Worm (Caenorhabditis elegans) whole organism, L3 larva: ENCODE results near the gene srlf-16.

Experiments used
- ZK546.5 ChIP-seq: sonication (generic microtip); optimal IDR thresholded peaks from 2 replicates; lab custom pipeline; 2017; ENCODE audit warnings: missing biosample characterization, missing genetic modification characterization
- aly-2 ChIP-seq: fragments of 150-350 bp; optimal IDR thresholded peaks from 2 replicates; lab custom pipeline; 2014; ENCODE audit warnings: missing biosample characterization, missing genetic modification characterization
- ama-1 ChIP-seq: fragments of 150-350 bp; optimal IDR thresholded peaks from 2 replicates; lab custom pipeline; 2018
- ceh-16 ChIP-seq: sonication (generic microtip); optimal IDR thresholded peaks from 2 replicates; lab custom pipeline; 2017; ENCODE audit warnings: missing biosample characterization, missing genetic modification characterization
- ceh-82 ChIP-seq: fragments of 150-350 bp; optimal IDR thresholded peaks from 2 replicates; lab custom pipeline; 2014; ENCODE audit warnings: missing biosample characterization, missing genetic modification characterization
- ceh-9 ChIP-seq: sonication (generic microtip); optimal IDR thresholded peaks from 2 replicates; lab custom pipeline; 2018; ENCODE audit warnings: missing biosample characterization, missing genetic modification characterization
- daf-12 ChIP-seq: fragments of 150-350 bp; optimal IDR thresholded peaks from 2 replicates; lab custom pipeline; 2014; ENCODE audit warnings: missing biosample characterization, missing genetic modification reagents, missing genetic modification characterization
- egl-27 ChIP-seq: sonication (generic microtip); optimal IDR thresholded peaks from 4 replicates; lab custom pipeline; 2017; ENCODE audit warnings: missing biosample characterization, missing genetic modification reagents, missing genetic modification characterization
- egl-5 ChIP-seq: fragments of 150-350 bp; optimal IDR thresholded peaks from 2 replicates; lab custom pipeline; 2017; ENCODE audit warnings: missing biosample characterization, missing genetic modification reagents, missing genetic modification characterization, inconsistent platforms
- elt-1 ChIP-seq: fragments of 150-350 bp; optimal IDR thresholded peaks from 2 replicates; lab custom pipeline; 2014; ENCODE audit warnings: missing biosample characterization, missing genetic modification characterization
- elt-2 ChIP-seq: sonication (generic microtip); optimal IDR thresholded peaks from 2 replicates; lab custom pipeline; 2016; ENCODE audit warnings: missing genetic modification reagents, mild to moderate bottlenecking, missing genetic modification characterization, missing compliant biosample characterization
- elt-3 ChIP-seq, 3 experiments: fragments of 150-350 bp in 1 of 3; sonication (generic microtip) in 2 of 3; optimal IDR thresholded peaks; 2 replicates in 2 of 3; 4 replicates in 1 of 3; lab custom pipeline; 2014 to 2017; ENCODE audit warnings: missing biosample characterization in 3 of 3, missing genetic modification characterization in 3 of 3
- eor-1 ChIP-seq, 2 experiments: fragments of 150-350 bp; optimal IDR thresholded peaks; 2 replicates each; lab custom pipeline; 2014 to 2018; ENCODE audit warnings: missing biosample characterization in 2 of 2, missing genetic modification characterization in 2 of 2
- fkh-10 ChIP-seq: sonication (generic microtip); optimal IDR thresholded peaks from 2 replicates; lab custom pipeline; 2017; ENCODE audit warnings: missing biosample characterization, missing genetic modification reagents, missing genetic modification characterization
- fkh-2 ChIP-seq: fragments of 150-350 bp; optimal IDR thresholded peaks from 2 replicates; lab custom pipeline; 2014; ENCODE audit warnings: missing biosample characterization, missing genetic modification reagents, missing genetic modification characterization
- fos-1 ChIP-seq: fragments of 150-350 bp; optimal IDR thresholded peaks from 2 replicates; lab custom pipeline; 2014; ENCODE audit warnings: missing biosample characterization, missing genetic modification characterization
- hmg-11 ChIP-seq: sonication (generic microtip); optimal IDR thresholded peaks from 2 replicates; lab custom pipeline; 2016; ENCODE audit warnings: missing genetic modification characterization, missing compliant biosample characterization
- lin-15B ChIP-seq: fragments of 150-350 bp; optimal IDR thresholded peaks from 2 replicates; lab custom pipeline; 2014; ENCODE audit warnings: missing biosample characterization, missing genetic modification characterization
- lsy-12 ChIP-seq: sonication (generic microtip); optimal IDR thresholded peaks from 2 replicates; lab custom pipeline; 2016; ENCODE audit warnings: mild to moderate bottlenecking, missing genetic modification characterization, missing compliant biosample characterization
- mdl-1 ChIP-seq: fragments of 150-350 bp; optimal IDR thresholded peaks from 2 replicates; lab custom pipeline; 2014; ENCODE audit warnings: missing biosample characterization, missing genetic modification characterization
- mml-1 ChIP-seq: fragments of 150-350 bp; sonication (generic microtip); optimal IDR thresholded peaks from 3 replicates; lab custom pipeline; 2014; ENCODE audit warnings: missing biosample characterization, missing genetic modification characterization
- nfya-1 ChIP-seq: sonication (generic microtip); optimal IDR thresholded peaks from 2 replicates; lab custom pipeline; 2017; ENCODE audit warnings: missing genetic modification characterization, mild to moderate bottlenecking, missing compliant biosample characterization, antibody characterized with exemption, moderate library complexity; ENCODE audit not compliant: insufficient read depth
- nhr-11 ChIP-seq: fragments of 150-350 bp; optimal IDR thresholded peaks from 2 replicates; lab custom pipeline; 2014; ENCODE audit warnings: missing biosample characterization, missing genetic modification characterization
- nhr-12 ChIP-seq: fragments of 150-350 bp; optimal IDR thresholded peaks from 2 replicates; lab custom pipeline; 2014; ENCODE audit warnings: missing biosample characterization, missing genetic modification characterization
- nhr-23 ChIP-seq: fragments of 150-350 bp; optimal IDR thresholded peaks from 2 replicates; lab custom pipeline; 2014; ENCODE audit warnings: missing biosample characterization, missing genetic modification reagents, missing genetic modification characterization
- nhr-237 ChIP-seq: fragments of 150-350 bp; optimal IDR thresholded peaks from 2 replicates; lab custom pipeline; 2014; ENCODE audit warnings: missing biosample characterization, missing genetic modification characterization
- nhr-25 ChIP-seq: sonication (generic microtip); optimal IDR thresholded peaks from 2 replicates; lab custom pipeline; 2017; ENCODE audit warnings: missing biosample characterization, missing genetic modification characterization
- nhr-28 ChIP-seq: fragments of 150-350 bp; optimal IDR thresholded peaks from 2 replicates; lab custom pipeline; 2014; ENCODE audit warnings: missing biosample characterization, missing genetic modification characterization
- nhr-43 ChIP-seq: sonication (generic microtip); optimal IDR thresholded peaks from 2 replicates; lab custom pipeline; 2016; ENCODE audit warnings: mild to moderate bottlenecking, missing genetic modification characterization, missing compliant biosample characterization; ENCODE audit not compliant: poor library complexity, severe bottlenecking
- nhr-67 ChIP-seq: fragments of 150-350 bp; optimal IDR thresholded peaks from 2 replicates; lab custom pipeline; 2014; ENCODE audit warnings: missing biosample characterization, missing genetic modification characterization
- nhr-77 ChIP-seq: fragments of 150-350 bp; optimal IDR thresholded peaks from 2 replicates; lab custom pipeline; 2014; ENCODE audit warnings: missing biosample characterization, missing genetic modification characterization
- pha-4 ChIP-seq: fragments of 150-350 bp; optimal IDR thresholded peaks from 2 replicates; lab custom pipeline; 2014; ENCODE audit warnings: missing biosample characterization, missing genetic modification reagents, missing genetic modification characterization
- sea-2 ChIP-seq: fragments of 150-350 bp; sonication (generic microtip); optimal IDR thresholded peaks from 4 replicates; lab custom pipeline; 2014; ENCODE audit warnings: missing biosample characterization, missing genetic modification reagents, missing genetic modification characterization
- snpc-4 ChIP-seq: fragments of 150-350 bp; optimal IDR thresholded peaks from 2 replicates; lab custom pipeline; 2014; ENCODE audit warnings: missing biosample characterization, missing genetic modification characterization
- unc-39 ChIP-seq: sonication (generic microtip); optimal IDR thresholded peaks from 4 replicates; lab custom pipeline; 2017; ENCODE audit warnings: missing biosample characterization, missing genetic modification characterization
- unc-62 ChIP-seq: fragments of 150-350 bp; sonication (generic microtip); optimal IDR thresholded peaks from 4 replicates; lab custom pipeline; 2014; ENCODE audit warnings: missing biosample characterization, missing genetic modification reagents, missing genetic modification characterization
- zag-1 ChIP-seq: fragments of 150-350 bp; optimal IDR thresholded peaks from 2 replicates; lab custom pipeline; 2014; ENCODE audit warnings: missing biosample characterization, missing genetic modification characterization
- ztf-4 ChIP-seq: fragments of 150-350 bp; optimal IDR thresholded peaks from 2 replicates; lab custom pipeline; 2014; ENCODE audit warnings: missing biosample characterization, missing genetic modification characterization

srlf-16 gene

DNA sequence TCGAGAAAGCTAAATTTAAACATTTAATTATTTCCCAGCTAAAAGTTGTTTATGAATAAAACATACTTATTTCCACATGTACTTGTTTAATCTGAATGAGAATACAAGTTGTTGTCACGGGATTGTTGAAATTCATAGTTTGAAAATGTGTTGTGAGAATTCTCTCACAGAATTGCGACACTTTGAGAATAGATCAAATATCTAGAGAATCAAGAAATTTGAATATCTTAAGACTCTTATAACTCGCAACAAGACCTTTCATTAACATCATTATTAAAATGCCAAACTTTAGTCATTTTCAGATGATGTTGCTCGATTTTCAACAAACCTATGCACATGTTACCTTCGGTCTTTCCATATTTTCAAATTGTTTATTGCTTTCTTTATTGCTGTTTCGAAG is 1.6 kb upstream of the srlf-16 start, which contains the start of gene str-90:
Gene str-90, plus strand, starts transcription at position 301 of the 400 bp plus-strand sequence.
- TF ChIP-seq unc-39 = no peak
- TF ChIP-seq nhr-67 (tag; lab: Kevin White, UChicago) = no peak
- TF ChIP-seq snpc-4 (tag; lab: Kevin White, UChicago) = no peak
- TF ChIP-seq aly-2 (tag; lab: Kevin White, UChicago) = no peak
- TF ChIP-seq ZK546.5 (tag; lab: Kevin White, UChicago) = no peak
- TF ChIP-seq nhr-23 (tag; lab: Kevin White, UChicago) = no peak
- no peak for TF ChIP-seq egl-5 (tag; lab: Kevin White, UChicago)
- no peak for TF ChIP-seq zag-1 (tag; lab: Kevin White, UChicago)
- TF ChIP-seq daf-12 = no peak
- no peak for TF ChIP-seq elt-3 (tag; optimal IDR thresholded peaks at IDR 0.05; lab: Kevin White, UChicago)
- TF ChIP-seq nhr-237 (tag; lab: Kevin White, UChicago) = no peak
- no peak for TF ChIP-seq fkh-10 (GFP tag; lab: Kevin White, UChicago)
- TF ChIP-seq mdl-1 (tag; lab: Kevin White, UChicago) = no peak
- TF ChIP-seq pha-4 (tag; lab: Kevin White, UChicago) = no peak
- TF ChIP-seq ceh-82 (tag; lab: Kevin White, UChicago) = no peak
- TF ChIP-seq hmg-11 = no peak
- TF ChIP-seq ceh-16 = no peak
- no peak for TF ChIP-seq fos-1 (tag; lab: Kevin White, UChicago)
- TF ChIP-seq unc-62 (GFP tag; lab: Kevin White, UChicago) = no peak
- no peak for TF ChIP-seq nhr-77 (tag; lab: Kevin White, UChicago)

- no peak for TF ChIP-seq nfya-1 (tag; lab: Kevin White, UChicago)
- no peak for TF ChIP-seq nhr-237 (tag; lab: Kevin White, UChicago)
Measured at ce11 chrV:8108670-8109069, 4.1 kb downstream of the srlf-16 start, which contains the start of gene myo-5. myo-5 (plus strand) TSS chrV:8108970.

- no peak for TF ChIP-seq ceh-82 (tag; lab: Kevin White, UChicago)
- TF ChIP-seq nhr-67 (tag; lab: Kevin White, UChicago) = no peak
- TF ChIP-seq nhr-28 (tag; lab: Kevin White, UChicago) = no peak
- no peak for TF ChIP-seq zag-1 (tag; lab: Kevin White, UChicago)
- peak; percentile 70 for TF ChIP-seq pha-4 (tag; lab: Kevin White, UChicago)
- no peak for TF ChIP-seq fkh-10 (GFP tag; lab: Kevin White, UChicago)
- no peak for TF ChIP-seq ama-1
- no peak for TF ChIP-seq sea-2 (GFP tag; lab: Kevin White, UChicago)
- TF ChIP-seq, all 47 proteins: peak for 1
Measured at ce11 chrV:8110816-8111215, 6.2 kb downstream of the srlf-16 start.

DNA sequence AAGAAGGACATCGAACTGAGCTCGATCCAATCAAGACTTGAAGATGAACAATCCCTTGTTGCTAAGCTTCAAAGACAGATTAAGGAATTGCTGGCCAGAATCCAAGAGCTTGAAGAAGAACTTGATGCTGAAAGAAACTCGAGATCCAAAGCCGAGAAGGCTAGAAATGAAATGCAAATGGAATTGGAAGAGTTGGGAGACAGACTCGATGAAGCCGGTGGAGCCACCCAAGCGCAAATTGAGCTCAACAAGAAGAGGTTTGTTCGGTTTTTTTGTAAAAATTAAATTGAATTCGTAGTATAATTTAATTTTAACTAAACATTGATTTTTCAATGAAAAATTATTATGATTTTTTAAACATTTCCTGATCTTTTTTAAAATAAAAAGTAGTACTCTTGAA is 10.0 kb downstream of the srlf-16 start:
- no peak for TF ChIP-seq elt-1
- no peak for TF ChIP-seq lin-15B (tag; lab: Kevin White, UChicago)
- TF ChIP-seq daf-12 = no peak
- TF ChIP-seq ceh-9 (tag; lab: Kevin White, UChicago) = no peak
- TF ChIP-seq fkh-2 = no peak
- no peak for TF ChIP-seq unc-62 (GFP tag; lab: Kevin White, UChicago)
- TF ChIP-seq nhr-43 (tag; lab: Kevin White, UChicago) = no peak
- TF ChIP-seq aly-2 (tag; lab: Kevin White, UChicago) = no peak
- TF ChIP-seq nfya-1 (tag; lab: Kevin White, UChicago) = no peak
- TF ChIP-seq hmg-11 = no peak
- TF ChIP-seq nhr-23 (tag; lab: Kevin White, UChicago) = no peak
- no peak for TF ChIP-seq lsy-12 (tag; lab: Kevin White, UChicago)
- TF ChIP-seq ceh-16 = no peak
- no peak for TF ChIP-seq nhr-11 (tag; lab: Kevin White, UChicago)
- no peak for TF ChIP-seq egl-27 (tag; lab: Kevin White, UChicago)
- TF ChIP-seq eor-1 (tag; optimal IDR thresholded peaks at IDR 0.05; lab: Kevin White, UChicago) = no peak
- TF ChIP-seq elt-2 (tag; lab: Kevin White, UChicago) = no peak

DNA sequence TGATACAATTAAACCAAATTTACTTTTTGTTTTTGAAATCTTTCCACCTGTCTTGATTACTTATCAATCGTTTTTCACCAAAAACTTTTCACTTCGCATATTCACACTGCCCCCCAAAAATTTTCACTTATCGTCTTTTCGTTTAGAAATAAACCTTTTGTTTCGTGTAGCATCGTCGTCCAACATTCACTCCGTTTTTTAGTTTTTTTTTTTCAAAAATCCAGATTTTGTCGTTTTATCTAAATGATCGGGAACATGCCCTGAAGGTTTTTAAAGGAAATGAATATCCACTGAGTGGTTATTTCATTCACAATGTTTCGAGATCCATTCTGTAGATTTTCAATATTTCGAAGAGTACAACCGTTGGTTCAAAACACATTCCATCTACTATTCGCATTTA is 13.4 kb downstream of the srlf-16 start, which contains the start of gene D1014.7:
Gene D1014.7, plus strand, starts transcription at position 301 of the 400 bp plus-strand sequence.
- TF ChIP-seq lsy-12 (tag; lab: Kevin White, UChicago) (no peak), nhr-23 (tag; lab: Kevin White, UChicago) (no peak), nhr-12 (no peak), pha-4 (tag; lab: Kevin White, UChicago) (no peak), mdl-1 (tag; lab: Kevin White, UChicago) (no peak), unc-39 (no peak), nhr-25 (tag; lab: Kevin White, UChicago) (no peak), elt-1 (no peak), nhr-237 (tag; lab: Kevin White, UChicago) (no peak), ZK546.5 (tag; lab: Kevin White, UChicago) (no peak), ama-1 (no peak), nhr-77 (tag; lab: Kevin White, UChicago) (no peak), mml-1 (tag; lab: Kevin White, UChicago) (no peak), nfya-1 (tag; lab: Kevin White, UChicago) (no peak), ceh-9 (tag; lab: Kevin White, UChicago) (no peak), ztf-4 (tag; lab: Kevin White, UChicago) (no peak), aly-2 (tag; lab: Kevin White, UChicago) (no peak)
